Fruit fly (Drosophila melanogaster): ENCODE data around the gene CG7606.
A peak's percentile ranks its signal among the peaks of the same experiment; 100 is the strongest.

CG7606 gene

dm6 chr3R:17619726-17620282, 23.5 kb downstream of the CG7606 start (continued):
- TF ChIP-seq CG6791 (GFP tag; IDR thresholded peaks at IDR 0.05; ENCODE audit: partially characterized antibody) (peak; percentile 60), Gug (GFP tag; IDR thresholded peaks at IDR 0.05) (no peak), Fer1 (GFP tag; optimal IDR thresholded peaks at IDR 0.05) (peak; percentile 61), NK7.1 (GFP tag; optimal IDR thresholded peaks at IDR 0.05) (no peak), Hr78 (GFP tag; optimal IDR thresholded peaks at IDR 0.05) (peak in 1 of 2 experiments; percentile 0), fd102C (GFP tag; optimal IDR thresholded peaks at IDR 0.05) (no peak), hbn (GFP tag; IDR thresholded peaks at IDR 0.05; ENCODE audit: partially characterized antibody) (peak; percentile 41; the same call in 1 of the 2 replicates), CG15479 (GFP tag; optimal IDR thresholded peaks at IDR 0.05) (no peak), CG2120 (GFP tag; optimal IDR thresholded peaks at IDR 0.05) (no peak), CG34224 (GFP tag; IDR thresholded peaks at IDR 0.05; ENCODE audit: partially characterized antibody) (peak; percentile 75; the same call in 2 of the 3 replicates), Bgb (GFP tag; IDR thresholded peaks at IDR 0.05; ENCODE audit: partially characterized antibody) (peak; percentile 86), CG10209 (GFP tag; optimal IDR thresholded peaks at IDR 0.05) (no peak), gro (GFP tag; optimal IDR thresholded peaks at IDR 0.05) (no peak), crol (GFP tag; IDR thresholded peaks at IDR 0.05) (no peak), CG17829 (tag; optimal IDR thresholded peaks at IDR 0.05) (peak; percentile 56), CG4854 (GFP tag; optimal IDR thresholded peaks at IDR 0.05) (no peak), CG8388 (GFP tag; optimal IDR thresholded peaks at IDR 0.05) (peak; percentile 6), YL-1 (GFP tag; optimal IDR thresholded peaks at IDR 0.05) (no peak), en (GFP tag; optimal IDR thresholded peaks at IDR 0.05) (no peak), CG15269 (tag; optimal IDR thresholded peaks at IDR 0.05) (no peak), CG17912 (GFP tag; optimal IDR thresholded peaks at IDR 0.05) (no peak), Aef1 (GFP tag; IDR thresholded peaks at IDR 0.05) (no peak), D (optimal IDR thresholded peaks at IDR 0.05) (no peak), D (GFP tag; optimal IDR thresholded peaks at IDR 0.05) (peak; percentile 4), oc (tag; optimal IDR thresholded peaks at IDR 0.05) (peak; percentile 7), Side (GFP tag; optimal IDR thresholded peaks at IDR 0.05) (no peak), Doc2 (GFP tag; IDR thresholded peaks at IDR 0.05) (no peak), tin (GFP tag; optimal IDR thresholded peaks at IDR 0.05) (no peak), CG8359 (GFP tag; optimal IDR thresholded peaks at IDR 0.05; ENCODE audit: borderline replicate concordance) (no peak), croc (GFP tag; conservative IDR thresholded peaks at IDR 0.05) (no peak), sob (GFP tag; IDR thresholded peaks at IDR 0.05) (no peak), pfk (GFP tag; optimal IDR thresholded peaks at IDR 0.05) (no peak), jigr1 (GFP tag; IDR thresholded peaks at IDR 0.05) (no peak), Stat92E (GFP tag; optimal IDR thresholded peaks at IDR 0.05) (peak in 1 of 3 experiments; percentile 57), CG7786 (GFP tag; optimal IDR thresholded peaks at IDR 0.05) (no peak), CG7271 (tag; optimal IDR thresholded peaks at IDR 0.05) (no peak), Gsc (GFP tag; IDR thresholded peaks at IDR 0.05) (no peak), rib (GFP tag; IDR thresholded peaks at IDR 0.05) (no peak), grau (tag; optimal IDR thresholded peaks at IDR 0.05) (peak; percentile 9), Xbp1 (GFP tag; optimal IDR thresholded peaks at IDR 0.05) (no peak), dmrt11E (tag; optimal IDR thresholded peaks at IDR 0.05) (no peak), Bteb2 (GFP tag; optimal IDR thresholded peaks at IDR 0.05) (no peak), B-H2 (GFP tag; optimal IDR thresholded peaks at IDR 0.05) (no peak), zfh1 (GFP tag; IDR thresholded peaks at IDR 0.05) (no peak), CG32532 (GFP tag; IDR thresholded peaks at IDR 0.05) (no peak), ranshi (GFP tag; IDR thresholded peaks at IDR 0.05) (no peak), tx (GFP tag; optimal IDR thresholded peaks at IDR 0.05) (no peak), CG14710 (tag; optimal IDR thresholded peaks at IDR 0.05) (no peak), Dad (GFP tag; optimal IDR thresholded peaks at IDR 0.05) (no peak), CG16779 (GFP tag; IDR thresholded peaks at IDR 0.05) (no peak)
